Worm (Caenorhabditis elegans): ENCODE results near the gene F38H4.3.

- TF ChIP-seq unc-62 (GFP tag; optimal IDR thresholded peaks at IDR 0.05): no peak
- TF ChIP-seq atf-7 (tag; optimal IDR thresholded peaks at IDR 0.05): no peak
- TF ChIP-seq hlh-26 (GFP tag; conservative IDR thresholded peaks at IDR 0.05): no peak
- TF ChIP-seq F57A8.1 (GFP tag; optimal IDR thresholded peaks at IDR 0.05): no peak
- TF ChIP-seq lsl-1 (GFP tag; optimal IDR thresholded peaks at IDR 0.05): no peak
- no peak for TF ChIP-seq let-607 (tag; optimal IDR thresholded peaks at IDR 0.05)
- TF ChIP-seq Y53G8AR.9 (GFP tag; conservative IDR thresholded peaks at IDR 0.05): no peak
- TF ChIP-seq snpc-4 (GFP tag; optimal IDR thresholded peaks at IDR 0.05): no peak
- no peak for TF ChIP-seq snpc-4 (tag; optimal IDR thresholded peaks at IDR 0.05)
- TF ChIP-seq gei-17 (GFP tag; optimal IDR thresholded peaks at IDR 0.05): no peak
- no peak for TF ChIP-seq him-1 (tag; optimal IDR thresholded peaks at IDR 0.05)
- no peak for TF ChIP-seq ekl-4 (GFP tag; IDR thresholded peaks at IDR 0.05)
These were observed 3.6 kb upstream of the F38H4.3 start, which contains the start of gene fbxb-3 for ce11 chrIV:11838657-11839056.

All from whole organism, young adult.